Fruit fly (Drosophila melanogaster) whole organism, embryonic: ENCODE data around the gene CG12990.

Experiments used
- Antp ChIP-seq: fragments of 200-800 bp; sonication (Bioruptor generic); optimal IDR thresholded peaks from 3 replicates; lab custom pipeline; 2016; ENCODE audit warnings: missing biosample characterization, missing genetic modification characterization
- CG10543 ChIP-seq: fragments of 200-800 bp; sonication (Bioruptor generic); optimal IDR thresholded peaks from 3 replicates; lab custom pipeline; 2017; ENCODE audit warnings: missing biosample characterization, mild to moderate bottlenecking, missing genetic modification characterization, moderate library complexity
- CG10565 ChIP-seq: fragments of 200-800 bp; sonication (Bioruptor generic); optimal IDR thresholded peaks from 3 replicates; lab custom pipeline; 2016; ENCODE audit warnings: missing biosample characterization, mild to moderate bottlenecking, missing genetic modification characterization
- CG10959 ChIP-seq: fragments of 200-800 bp; sonication (Bioruptor generic); IDR thresholded peaks from 2 replicates; pipeline ENCODE4 v1.3.6; 2022; ENCODE audit warnings: missing biosample characterization, missing genetic modification characterization
- CG10979 ChIP-seq: fragments of 200-800 bp; sonication (Bioruptor generic); optimal IDR thresholded peaks from 2 replicates; lab custom pipeline; 2018; ENCODE audit warnings: missing biosample characterization, mild to moderate bottlenecking, missing genetic modification characterization, moderate library complexity
- CG11093 ChIP-seq: fragments of 200-800 bp; sonication (Bioruptor generic); IDR thresholded peaks from 3 replicates; pipeline ENCODE4 v1.3.6; 2022; ENCODE audit warnings: missing biosample characterization, missing genetic modification characterization
- CG12155 ChIP-seq: fragments of 200-800 bp; sonication (Bioruptor generic); optimal IDR thresholded peaks from 3 replicates; lab custom pipeline; 2016; ENCODE audit warnings: missing biosample characterization, missing genetic modification characterization
- CG12219 ChIP-seq: fragments of 200-800 bp; sonication (Bioruptor generic); optimal IDR thresholded peaks from 3 replicates; lab custom pipeline; 2018; ENCODE audit warnings: missing biosample characterization, mild to moderate bottlenecking, missing genetic modification characterization
- CG1233 ChIP-seq: fragments of 200-800 bp; sonication (Bioruptor generic); optimal IDR thresholded peaks from 4 replicates; lab custom pipeline; 2018; ENCODE audit warnings: missing biosample characterization, mild to moderate bottlenecking, missing genetic modification characterization
- CG13287 ChIP-seq: fragments of 200-800 bp; sonication (Bioruptor generic); IDR thresholded peaks from 2 replicates; pipeline ENCODE4 v1.3.6; 2022; ENCODE audit warnings: missing biosample characterization, missing genetic modification characterization; ENCODE audit not compliant: partially characterized antibody
- CG14014 ChIP-seq: fragments of 200-800 bp; sonication (Bioruptor generic); IDR thresholded peaks from 2 replicates; pipeline ENCODE4 v1.3.6; 2022; ENCODE audit warnings: missing biosample characterization, missing genetic modification characterization
- CG14860 ChIP-seq: fragments of 200-800 bp; sonication (Bioruptor generic); IDR thresholded peaks from 3 replicates; pipeline ENCODE4 v1.3.6; 2022; ENCODE audit warnings: missing biosample characterization, missing genetic modification characterization; ENCODE audit not compliant: partially characterized antibody
- CG1529 ChIP-seq: fragments of 200-800 bp; sonication (Bioruptor generic); optimal IDR thresholded peaks from 3 replicates; lab custom pipeline; 2018; ENCODE audit warnings: missing biosample characterization, missing genetic modification characterization
- CG17612 ChIP-seq: fragments of 200-800 bp; sonication (Bioruptor generic); IDR thresholded peaks from 2 replicates; pipeline ENCODE4 v1.3.6; 2022; ENCODE audit warnings: missing biosample characterization, missing genetic modification characterization
- CG17802 ChIP-seq: fragments of 200-800 bp; sonication (Bioruptor generic); optimal IDR thresholded peaks from 2 replicates; lab custom pipeline; 2018; ENCODE audit warnings: missing biosample characterization, mild to moderate bottlenecking, missing genetic modification characterization, moderate library complexity
- CG31365 ChIP-seq: fragments of 200-800 bp; sonication (Bioruptor generic); optimal IDR thresholded peaks from 2 replicates; lab custom pipeline; 2018; ENCODE audit warnings: missing biosample characterization, mild to moderate bottlenecking, missing genetic modification characterization
- CG4404 ChIP-seq: fragments of 200-800 bp; sonication (Bioruptor generic); IDR thresholded peaks from 2 replicates; pipeline ENCODE4 v1.3.6; 2022; ENCODE audit warnings: missing biosample characterization, missing genetic modification characterization
- CG4820 ChIP-seq: fragments of 200-800 bp; sonication (Bioruptor generic); optimal IDR thresholded peaks from 3 replicates; lab custom pipeline; 2016; ENCODE audit warnings: missing biosample characterization, missing genetic modification characterization
- CG7963 ChIP-seq: fragments of 200-800 bp; sonication (Bioruptor generic); IDR thresholded peaks from 3 replicates; pipeline ENCODE4 v1.3.6; 2022; ENCODE audit warnings: missing biosample characterization, missing genetic modification characterization; ENCODE audit not compliant: partially characterized antibody
- CG8290 ChIP-seq, 3 experiments: fragments of 200-800 bp; sonication (Bioruptor generic); optimal IDR thresholded peaks; 2 replicates each; lab custom pipeline; 2016 to 2019; ENCODE audit warnings: missing biosample characterization in 3 of 3, missing genetic modification characterization in 3 of 3, mild to moderate bottlenecking in 2 of 3, moderate library complexity in 1 of 3
- CG9437 ChIP-seq: fragments of 200-800 bp; sonication (Bioruptor generic); optimal IDR thresholded peaks from 2 replicates; lab custom pipeline; 2018; ENCODE audit warnings: missing biosample characterization, mild to moderate bottlenecking, missing genetic modification characterization
- CHES-1-like ChIP-seq: fragments of 200-800 bp; sonication (Bioruptor generic); optimal IDR thresholded peaks from 2 replicates; lab custom pipeline; 2016; ENCODE audit warnings: missing biosample characterization, missing genetic modification characterization
- CTCF ChIP-seq: fragments of 200-800 bp; sonication (Bioruptor generic); optimal IDR thresholded peaks from 2 replicates; lab custom pipeline; 2017; ENCODE audit warnings: missing biosample characterization, mild to moderate bottlenecking, missing genetic modification characterization, moderate library complexity
- CkIIα-i1 ChIP-seq: fragments of 200-800 bp; sonication (Bioruptor generic); IDR thresholded peaks from 2 replicates; pipeline ENCODE4 v1.3.6; 2022; ENCODE audit warnings: missing biosample characterization, missing genetic modification characterization
- CrebB ChIP-seq: fragments of 200-800 bp; sonication (Bioruptor generic); optimal IDR thresholded peaks from 3 replicates; lab custom pipeline; 2018; ENCODE audit warnings: missing biosample characterization, mild to moderate bottlenecking, missing genetic modification characterization
- E2f1 ChIP-seq: fragments of 200-800 bp; sonication (Bioruptor generic); IDR thresholded peaks from 2 replicates; pipeline ENCODE4 v1.3.6; 2022; ENCODE audit warnings: missing biosample characterization, missing genetic modification characterization
- Eip74EF ChIP-seq, 2 experiments: fragments of 200-800 bp in 1 of 2; fragments of >200 bp in 1 of 2; sonication (Bioruptor generic) in 1 of 2; optimal IDR thresholded peaks; 2 replicates each; lab custom pipeline; 2017 to 2019; ENCODE audit warnings: missing biosample characterization in 2 of 2, missing genetic modification characterization in 2 of 2, mild to moderate bottlenecking in 1 of 2, moderate library complexity in 1 of 2
- Ets65A ChIP-seq: fragments of 200-800 bp; sonication (Bioruptor generic); peaks from one replicate; lab custom pipeline; 2016; ENCODE audit warnings: missing biosample characterization, missing genetic modification characterization
- Ets97D ChIP-seq: fragments of 200-800 bp; sonication (Bioruptor generic); optimal IDR thresholded peaks from 3 replicates; lab custom pipeline; 2016; ENCODE audit warnings: missing biosample characterization, missing genetic modification characterization
- Fer2 ChIP-seq: fragments of 200-800 bp; sonication (Bioruptor generic); optimal IDR thresholded peaks from 2 replicates; lab custom pipeline; 2018; ENCODE audit warnings: missing biosample characterization, mild to moderate bottlenecking, missing genetic modification characterization, moderate library complexity
- Hr3 ChIP-seq: fragments of 200-800 bp; sonication (Bioruptor generic); optimal IDR thresholded peaks from 3 replicates; lab custom pipeline; 2016; ENCODE audit warnings: missing biosample characterization, missing genetic modification characterization
- Lim3 ChIP-seq: fragments of 200-800 bp; sonication (Bioruptor generic); IDR thresholded peaks from 2 replicates; pipeline ENCODE4 v1.3.6; 2022; ENCODE audit warnings: missing biosample characterization, missing genetic modification characterization
- Med ChIP-seq: fragments of 200-800 bp; sonication (Bioruptor generic); peaks from one replicate; lab custom pipeline; 2016; ENCODE audit warnings: missing biosample characterization, missing genetic modification characterization, mild to moderate bottlenecking, inconsistent platforms, moderate library complexity
- Nf-YC ChIP-seq: fragments of 200-800 bp; optimal IDR thresholded peaks from 3 replicates; lab custom pipeline; 2019; ENCODE audit warnings: missing biosample characterization, mild to moderate bottlenecking, missing genetic modification characterization, moderate library complexity
- Rx ChIP-seq: fragments of 200-800 bp; sonication (Bioruptor generic); IDR thresholded peaks from 2 replicates; pipeline ENCODE4 v1.3.6; 2022; ENCODE audit warnings: missing biosample characterization, missing genetic modification characterization
- Six4 ChIP-seq: fragments of 200-800 bp; sonication (Bioruptor generic); optimal IDR thresholded peaks from 2 replicates; lab custom pipeline; 2016; ENCODE audit warnings: missing biosample characterization, missing genetic modification characterization
- Sry-δ ChIP-seq: fragments of 200-800 bp; sonication (Bioruptor generic); optimal IDR thresholded peaks from 2 replicates; lab custom pipeline; 2016; ENCODE audit warnings: missing biosample characterization, missing genetic modification characterization
- ase ChIP-seq: fragments of 200-800 bp; sonication (Bioruptor generic); IDR thresholded peaks from 3 replicates; pipeline ENCODE4 v1.3.6; 2022; ENCODE audit warnings: missing biosample characterization, missing genetic modification characterization
- cad ChIP-seq: fragments of >200 bp; optimal IDR thresholded peaks from 2 replicates; lab custom pipeline; 2017; ENCODE audit warnings: missing biosample characterization, missing genetic modification characterization
- croc ChIP-seq: fragments of 200-800 bp; sonication (Bioruptor generic); conservative IDR thresholded peaks from 3 replicates; pipeline ENCODE4 v1.3.6; 2022; ENCODE audit warnings: missing biosample characterization, missing genetic modification characterization
- crp ChIP-seq, 2 experiments: fragments of 200-800 bp; sonication (Bioruptor generic); optimal IDR thresholded peaks; 2 replicates in 1 of 2; 3 replicates in 1 of 2; lab custom pipeline; 2017; ENCODE audit warnings: missing biosample characterization in 2 of 2, missing genetic modification characterization in 2 of 2, mild to moderate bottlenecking in 1 of 2, moderate library complexity in 1 of 2
- danr ChIP-seq: fragments of 200-800 bp; sonication (Bioruptor generic); IDR thresholded peaks from 2 replicates; pipeline ENCODE4 v1.3.6; 2022; ENCODE audit warnings: missing biosample characterization, missing genetic modification characterization
- en ChIP-seq: fragments of 200-800 bp; sonication (Bioruptor generic); optimal IDR thresholded peaks from 2 replicates; lab custom pipeline; 2016; ENCODE audit warnings: missing biosample characterization, missing genetic modification characterization
- gcm ChIP-seq: fragments of 200-800 bp; sonication (Bioruptor generic); optimal IDR thresholded peaks from 2 replicates; lab custom pipeline; 2019; ENCODE audit warnings: missing biosample characterization, mild to moderate bottlenecking, missing genetic modification characterization, moderate library complexity
- otp ChIP-seq: fragments of 200-800 bp; sonication (Bioruptor generic); IDR thresholded peaks from 3 replicates; pipeline ENCODE4, ENCODE4 v1.3.6; 2022; ENCODE audit warnings: missing biosample characterization, missing genetic modification characterization
- pan ChIP-seq, 4 experiments: fragments of >200 bp in 3 of 4; fragments of 200-800 bp in 1 of 4; sonication (Bioruptor generic) in 1 of 4; optimal IDR thresholded peaks in 3 of 4; IDR thresholded peaks in 1 of 4; 2 replicates each; pipeline versions ENCODE4 v1.3.6 to Lab custom; 2017 to 2022; ENCODE audit warnings: missing biosample characterization in 2 of 4, missing genetic modification characterization in 2 of 4, mixed read lengths in 1 of 4
- pita ChIP-seq: fragments of 200-800 bp; sonication (Bioruptor generic); optimal IDR thresholded peaks from 2 replicates; lab custom pipeline; 2017; ENCODE audit warnings: missing biosample characterization, mild to moderate bottlenecking, missing genetic modification characterization
- psq ChIP-seq: fragments of 200-800 bp; sonication (Bioruptor generic); optimal IDR thresholded peaks from 2 replicates; lab custom pipeline; 2017; ENCODE audit warnings: missing biosample characterization, missing genetic modification characterization
- repo ChIP-seq: fragments of 200-800 bp; sonication (Bioruptor generic); optimal IDR thresholded peaks from 2 replicates; lab custom pipeline; 2016; ENCODE audit warnings: missing biosample characterization, missing genetic modification characterization
- tna ChIP-seq: fragments of 200-800 bp; sonication (Bioruptor generic); IDR thresholded peaks from 2 replicates; pipeline ENCODE4 v1.3.6; 2022; ENCODE audit warnings: missing biosample characterization, missing genetic modification characterization; ENCODE audit not compliant: partially characterized antibody
- usp ChIP-seq: fragments of >200 bp; optimal IDR thresholded peaks from 2 replicates; lab custom pipeline; 2017; ENCODE audit warnings: missing biosample characterization, missing genetic modification characterization

The CG12990 gene

DNA sequence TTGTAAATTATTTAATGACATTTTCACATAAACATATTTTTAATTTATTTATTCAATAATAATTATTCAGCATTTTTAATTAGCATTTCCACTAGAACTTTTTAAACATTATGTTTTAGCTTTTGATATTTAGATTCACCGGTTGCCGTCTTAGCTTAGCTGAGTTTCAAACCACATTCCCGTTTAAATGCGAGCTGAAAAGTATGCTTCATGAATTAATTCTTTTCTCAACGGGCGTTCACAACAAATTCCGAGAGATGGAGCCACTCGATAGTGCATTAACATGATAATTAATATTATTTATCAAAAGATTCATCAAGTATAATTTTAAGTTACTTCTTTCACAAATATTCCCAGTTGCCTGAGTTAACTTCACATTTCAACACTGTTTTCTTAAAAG lies 24.0 kb upstream of the CG12990 start:
- TF ChIP-seq Eip74EF (GFP tag; optimal IDR thresholded peaks at IDR 0.05; lab: Kevin White, UChicago) (no peak), CG10959 (GFP tag; lab: Robert Waterston, UW) (no peak), Med (GFP tag; lab: Kevin White, UChicago) (peak; percentile 38), CG10979 (tag; lab: Kevin White, UChicago) (peak; percentile 99), Six4 (GFP tag; lab: Kevin White, UChicago) (no peak), CG13287 (peak; percentile 20; the same call in 1 of the 2 replicates), CG9437 (no peak), E2f1 (GFP tag; lab: Robert Waterston, UW) (no peak), CG11093 (GFP tag; lab: Robert Waterston, UW) (no peak), crp (GFP tag; optimal IDR thresholded peaks at IDR 0.05; lab: Kevin White, UChicago) (no peak), en (GFP tag; lab: Kevin White, UChicago) (no peak), CG8290 (GFP tag; optimal IDR thresholded peaks at IDR 0.05; lab: Kevin White, UChicago) (no peak), CG8290 (tag; optimal IDR thresholded peaks at IDR 0.05; lab: Kevin White, UChicago) (peak in 1 of 2 experiments; percentile 44), CG14014 (GFP tag; lab: Robert Waterston, UW) (no peak), CG7963 (GFP tag; lab: Robert Waterston, UW) (no peak), Lim3 (GFP tag; lab: Robert Waterston, UW) (no peak), croc (GFP tag; lab: Robert Waterston, UW) (no peak), pan (optimal IDR thresholded peaks at IDR 0.05; lab: Kevin White, UChicago) (no peak), pan (GFP tag; optimal IDR thresholded peaks at IDR 0.05 in 1 of 2, IDR thresholded peaks at IDR 0.05 in 1 of 2) (no peak), CG17802 (tag; lab: Kevin White, UChicago) (no peak), CrebB (tag; lab: Kevin White, UChicago) (no peak), CG4820 (GFP tag; lab: Kevin White, UChicago) (no peak), pita (GFP tag; lab: Kevin White, UChicago) (peak; percentile 74), psq (no peak), gcm (GFP tag; lab: Kevin White, UChicago) (no peak), CG31365 (tag; lab: Kevin White, UChicago) (no peak), usp (GFP tag; lab: Kevin White, UChicago) (no peak), Rx (GFP tag; lab: Robert Waterston, UW) (no peak), CG10565 (GFP tag; lab: Kevin White, UChicago) (no peak), tna (GFP tag; lab: Robert Waterston, UW) (no peak), danr (GFP tag; lab: Robert Waterston, UW) (no peak), CG17612 (GFP tag; lab: Robert Waterston, UW) (no peak), Antp (GFP tag; lab: Kevin White, UChicago) (no peak), CG4404 (GFP tag; lab: Robert Waterston, UW) (no peak), CG1529 (GFP tag; lab: Kevin White, UChicago) (no peak), CHES-1-like (GFP tag; lab: Kevin White, UChicago) (no peak), Nf-YC (tag; lab: Kevin White, UChicago) (no peak), repo (GFP tag; lab: Kevin White, UChicago) (no peak), Hr3 (GFP tag; lab: Kevin White, UChicago) (no peak), Fer2 (tag; lab: Kevin White, UChicago) (no peak), Sry-δ (GFP tag; lab: Kevin White, UChicago) (no peak), cad (GFP tag; lab: Kevin White, UChicago) (no peak), ase (GFP tag; lab: Robert Waterston, UW) (no peak), CG1233 (GFP tag; lab: Kevin White, UChicago) (no peak), CG14860 (no peak), Ets97D (no peak), CTCF (peak; percentile 93), CG12155 (GFP tag; lab: Kevin White, UChicago) (no peak), CG10543 (no peak), CG12219 (GFP tag; lab: Kevin White, UChicago) (no peak), CkIIα-i1 (GFP tag; lab: Robert Waterston, UW) (no peak), Ets65A (no peak), otp (GFP tag; lab: Robert Waterston, UW) (no peak)
